Worm (Caenorhabditis elegans) whole organism, L3 larva: ENCODE data around the gene rpn-6.2.

Experiments used
- daf-12 ChIP-seq: fragments of 150-350 bp; optimal IDR thresholded peaks from 2 replicates; lab custom pipeline; 2014; ENCODE audit warnings: missing biosample characterization, missing genetic modification reagents, missing genetic modification characterization
- fos-1 ChIP-seq: fragments of 150-350 bp; optimal IDR thresholded peaks from 2 replicates; lab custom pipeline; 2014; ENCODE audit warnings: missing biosample characterization, missing genetic modification characterization
- mdl-1 ChIP-seq: fragments of 150-350 bp; optimal IDR thresholded peaks from 2 replicates; lab custom pipeline; 2014; ENCODE audit warnings: missing biosample characterization, missing genetic modification characterization
- nhr-237 ChIP-seq: fragments of 150-350 bp; optimal IDR thresholded peaks from 2 replicates; lab custom pipeline; 2014; ENCODE audit warnings: missing biosample characterization, missing genetic modification characterization
- nhr-28 ChIP-seq: fragments of 150-350 bp; optimal IDR thresholded peaks from 2 replicates; lab custom pipeline; 2014; ENCODE audit warnings: missing biosample characterization, missing genetic modification characterization
- nhr-76 ChIP-seq: fragments of 150-350 bp; sonication (generic microtip); optimal IDR thresholded peaks from 5 replicates; lab custom pipeline; 2014; ENCODE audit warnings: missing biosample characterization, missing genetic modification characterization
- nhr-77 ChIP-seq: fragments of 150-350 bp; optimal IDR thresholded peaks from 2 replicates; lab custom pipeline; 2014; ENCODE audit warnings: missing biosample characterization, missing genetic modification characterization
- zag-1 ChIP-seq: fragments of 150-350 bp; optimal IDR thresholded peaks from 2 replicates; lab custom pipeline; 2014; ENCODE audit warnings: missing biosample characterization, missing genetic modification characterization
- ztf-11 ChIP-seq: fragments of 150-350 bp; optimal IDR thresholded peaks from 2 replicates; lab custom pipeline; 2014; ENCODE audit warnings: missing biosample characterization, missing genetic modification characterization

ce11 chrIII:9002545-9002944, 746 bp upstream of the rpn-6.2 start, which contains the start of the genes F59B2.15 and zif-1:
- TF ChIP-seq zag-1 (tag; lab: Kevin White, UChicago) (no peak), fos-1 (tag; lab: Kevin White, UChicago) (no peak), daf-12 (no peak), nhr-76 (tag; lab: Kevin White, UChicago) (no peak), mdl-1 (tag; lab: Kevin White, UChicago) (no peak), nhr-237 (no peak), ztf-11 (tag; lab: Kevin White, UChicago) (no peak), nhr-77 (tag; lab: Kevin White, UChicago) (no peak), nhr-28 (tag; lab: Kevin White, UChicago) (no peak)
